Worm (Caenorhabditis elegans) whole organism, young adult: ENCODE data around the gene F01F1.11.
A peak's percentile ranks its signal among the peaks of the same experiment; 100 is the strongest.

Source experiments
- B0336.3 ChIP-seq: fragments of 200-800 bp; sonication (Bioruptor generic); IDR thresholded peaks from 2 replicates; pipeline ENCODE4 v1.3.6; 2022; ENCODE audit warnings: missing genetic modification characterization, missing compliant biosample characterization
- C06A6.2 ChIP-seq: fragments of 200-800 bp; sonication (Bioruptor generic); conservative IDR thresholded peaks from 2 replicates; pipeline ENCODE4 v1.3.6; 2022; ENCODE audit warnings: missing genetic modification characterization, missing compliant biosample characterization
- C17E4.6 ChIP-seq: fragments of 200-800 bp; sonication (Bioruptor generic); IDR thresholded peaks from 2 replicates; pipeline ENCODE4 v1.3.6; 2022; ENCODE audit warnings: missing genetic modification reagents, missing genetic modification characterization, missing compliant biosample characterization
- F23B12.7 ChIP-seq: sonication (generic microtip); optimal IDR thresholded peaks from 2 replicates; lab custom pipeline; 2017; ENCODE audit warnings: missing genetic modification characterization, mild to moderate bottlenecking, missing compliant biosample characterization, antibody characterized with exemption, moderate library complexity; ENCODE audit not compliant: insufficient read depth
- F49E8.2 ChIP-seq: sonication (generic microtip); optimal IDR thresholded peaks from 3 replicates; lab custom pipeline; 2017; ENCODE audit warnings: missing genetic modification characterization, mild to moderate bottlenecking, missing compliant biosample characterization, antibody characterized with exemption, moderate library complexity; ENCODE audit not compliant: insufficient read depth
- F55B11.4 ChIP-seq: sonication (generic microtip); optimal IDR thresholded peaks from 2 replicates; lab custom pipeline; 2016; ENCODE audit warnings: missing compliant biosample characterization, missing genetic modification characterization, borderline replicate concordance; ENCODE audit not compliant: insufficient read depth
- F57A8.1 ChIP-seq: fragments of 200-800 bp; sonication (Bioruptor generic); optimal IDR thresholded peaks from 2 replicates; lab custom pipeline; 2018; ENCODE audit warnings: mild to moderate bottlenecking, missing genetic modification characterization, moderate library complexity, missing compliant biosample characterization
- K11D2.4 ChIP-seq: fragments of 200-800 bp; sonication (Bioruptor generic); IDR thresholded peaks from 2 replicates; pipeline ENCODE4 v1.3.6; 2022; ENCODE audit warnings: missing genetic modification reagents, missing genetic modification characterization, missing compliant biosample characterization
- T07F8.4 ChIP-seq: sonication (generic microtip); optimal IDR thresholded peaks from 2 replicates; lab custom pipeline; 2016; ENCODE audit warnings: mild to moderate bottlenecking, missing genetic modification characterization, moderate library complexity, missing compliant biosample characterization
- athp-1 ChIP-seq: sonication (generic microtip); optimal IDR thresholded peaks from 2 replicates; lab custom pipeline; 2017; ENCODE audit warnings: mild to moderate bottlenecking, missing genetic modification characterization, missing compliant biosample characterization
- attf-3 ChIP-seq: fragments of 200-800 bp; sonication (Bioruptor generic); conservative IDR thresholded peaks from 2 replicates; pipeline ENCODE4 v1.3.6; 2022; ENCODE audit warnings: missing genetic modification reagents, missing genetic modification characterization, missing compliant biosample characterization
- attf-5 ChIP-seq: fragments of 200-800 bp; sonication (Bioruptor generic); optimal IDR thresholded peaks from 2 replicates; lab custom pipeline; 2018; ENCODE audit warnings: mild to moderate bottlenecking, missing genetic modification characterization, missing compliant biosample characterization
- bed-1 ChIP-seq: fragments of 200-800 bp; sonication (Bioruptor generic); IDR thresholded peaks from 2 replicates; pipeline ENCODE4 v1.3.6; 2022; ENCODE audit warnings: missing genetic modification reagents, missing genetic modification characterization, missing compliant biosample characterization
- bed-2 ChIP-seq: fragments of 200-800 bp; sonication (Bioruptor generic); IDR thresholded peaks from 2 replicates; pipeline ENCODE4 v1.3.6; 2022; ENCODE audit warnings: missing genetic modification reagents, missing genetic modification characterization, missing compliant biosample characterization
- cebp-2 ChIP-seq: fragments of 200-800 bp; sonication (Bioruptor generic); IDR thresholded peaks from 2 replicates; pipeline ENCODE4 v1.3.6; 2022; ENCODE audit warnings: missing genetic modification characterization, missing compliant biosample characterization
- chd-7 ChIP-seq: sonication (generic microtip); optimal IDR thresholded peaks from 2 replicates; lab custom pipeline; 2016; ENCODE audit warnings: mild to moderate bottlenecking, missing genetic modification characterization, moderate library complexity, missing compliant biosample characterization
- dpff-1 ChIP-seq: sonication (generic microtip); optimal IDR thresholded peaks from 2 replicates; lab custom pipeline; 2017; ENCODE audit warnings: mild to moderate bottlenecking, missing genetic modification characterization, missing compliant biosample characterization
- efl-1 ChIP-seq: fragments of 150-350 bp; optimal IDR thresholded peaks from 2 replicates; lab custom pipeline; 2014; ENCODE audit warnings: missing biosample characterization, missing genetic modification reagents, missing genetic modification characterization
- egl-44 ChIP-seq: fragments of 200-800 bp; sonication (Bioruptor generic); IDR thresholded peaks from 2 replicates; pipeline ENCODE4 v1.3.6; 2022; ENCODE audit warnings: missing genetic modification reagents, missing genetic modification characterization, missing compliant biosample characterization
- egrh-3 ChIP-seq: fragments of 200-800 bp; sonication (Bioruptor generic); IDR thresholded peaks from 2 replicates; pipeline ENCODE4 v1.3.6; 2022; ENCODE audit warnings: missing genetic modification reagents, missing genetic modification characterization, missing compliant biosample characterization
- ekl-4 ChIP-seq: fragments of 200-800 bp; sonication (Bioruptor generic); IDR thresholded peaks from 2 replicates; pipeline ENCODE4 v1.3.6; 2022; ENCODE audit warnings: missing genetic modification reagents, missing genetic modification characterization, missing compliant biosample characterization
- ets-4 ChIP-seq: fragments of 200-800 bp; sonication (Bioruptor generic); optimal IDR thresholded peaks from 2 replicates; lab custom pipeline; 2018; ENCODE audit warnings: mild to moderate bottlenecking, missing genetic modification characterization, missing compliant biosample characterization
- gei-17 ChIP-seq: fragments of 200-800 bp; sonication (Bioruptor generic); optimal IDR thresholded peaks from 2 replicates; lab custom pipeline; 2018; ENCODE audit warnings: mild to moderate bottlenecking, missing genetic modification characterization, missing compliant biosample characterization
- him-1 ChIP-seq: sonication (generic microtip); optimal IDR thresholded peaks from 2 replicates; lab custom pipeline; 2016; ENCODE audit warnings: missing genotype, missing genetic modification reagents, missing genetic modification characterization, missing compliant biosample characterization
- hmg-20 ChIP-seq: fragments of 200-800 bp; sonication (Bioruptor generic); IDR thresholded peaks from 2 replicates; pipeline ENCODE4 v1.3.6; 2022; ENCODE audit warnings: missing genetic modification reagents, missing genetic modification characterization, missing compliant biosample characterization
- let-526 ChIP-seq: fragments of 200-800 bp; sonication (Bioruptor generic); IDR thresholded peaks from 2 replicates; pipeline ENCODE4 v1.3.6; 2022; ENCODE audit warnings: missing genetic modification reagents, missing genetic modification characterization, missing compliant biosample characterization
- lin-35 ChIP-seq, 3 experiments: fragments of 150-350 bp in 2 of 3; sonication (generic microtip) in 1 of 3; optimal IDR thresholded peaks; 2 replicates each; lab custom pipeline; 2014 to 2018; ENCODE audit warnings: missing biosample characterization in 3 of 3, missing genetic modification characterization in 3 of 3, missing genetic modification reagents in 3 of 3
- lin-40 ChIP-seq: sonication (generic microtip); optimal IDR thresholded peaks from 2 replicates; lab custom pipeline; 2016; ENCODE audit warnings: missing genetic modification characterization, mild to moderate bottlenecking, missing compliant biosample characterization, missing genotype, missing genetic modification reagents
- madf-3 ChIP-seq: fragments of 200-800 bp; sonication (Bioruptor generic); IDR thresholded peaks from 2 replicates; pipeline ENCODE4 v1.3.6; 2022; ENCODE audit warnings: missing genetic modification reagents, missing genetic modification characterization, missing compliant biosample characterization
- mel-28 ChIP-seq: sonication (generic microtip); optimal IDR thresholded peaks from 2 replicates; lab custom pipeline; 2016; ENCODE audit warnings: borderline replicate concordance, mild to moderate bottlenecking, missing genetic modification characterization, missing compliant biosample characterization
- mes-4 ChIP-seq: sonication (generic microtip); optimal IDR thresholded peaks from 2 replicates; lab custom pipeline; 2016; ENCODE audit warnings: missing genotype, missing genetic modification characterization, missing compliant biosample characterization
- nfya-1 ChIP-seq: sonication (generic microtip); optimal IDR thresholded peaks from 2 replicates; lab custom pipeline; 2017; ENCODE audit warnings: antibody characterized with exemption, missing compliant biosample characterization, missing genetic modification characterization, borderline replicate concordance; ENCODE audit not compliant: insufficient read depth
- nhr-27 ChIP-seq: fragments of 200-800 bp; sonication (Bioruptor generic); optimal IDR thresholded peaks from 2 replicates; lab custom pipeline; 2018; ENCODE audit warnings: mild to moderate bottlenecking, missing genetic modification characterization, moderate library complexity, missing compliant biosample characterization
- nhr-80 ChIP-seq: sonication (generic microtip); optimal IDR thresholded peaks from 2 replicates; lab custom pipeline; 2016; ENCODE audit warnings: missing genetic modification characterization, missing compliant biosample characterization
- rcor-1 ChIP-seq: fragments of 200-800 bp; sonication (Bioruptor generic); IDR thresholded peaks from 2 replicates; pipeline ENCODE4 v1.3.6; 2022; ENCODE audit warnings: missing genetic modification reagents, missing genetic modification characterization, missing compliant biosample characterization
- repo-1 ChIP-seq: sonication (generic microtip); optimal IDR thresholded peaks from 2 replicates; lab custom pipeline; 2017; ENCODE audit warnings: mild to moderate bottlenecking, missing genetic modification characterization, missing compliant biosample characterization
- rpc-1 ChIP-seq, 2 experiments: fragments of 150-350 bp in 1 of 2; sonication (generic microtip) in 1 of 2; optimal IDR thresholded peaks; 2 replicates each; lab custom pipeline; 2014 to 2018; ENCODE audit warnings: missing biosample characterization in 1 of 2, missing genetic modification characterization in 1 of 2, missing genetic modification reagents in 1 of 2, missing genotype in 1 of 2
- sea-2 ChIP-seq: fragments of 200-800 bp; sonication (Bioruptor generic); IDR thresholded peaks from 2 replicates; pipeline ENCODE4 v1.3.6; 2022; ENCODE audit warnings: missing genetic modification characterization, missing compliant biosample characterization
- snpc-4 ChIP-seq, 5 experiments: fragments of 150-350 bp in 1 of 5; sonication (generic microtip) in 4 of 5; optimal IDR thresholded peaks; 2 replicates each; lab custom pipeline; 2014 to 2018; ENCODE audit warnings: missing genetic modification characterization in 5 of 5, missing biosample characterization in 3 of 5, antibody characterized with exemption in 2 of 5, mild to moderate bottlenecking in 2 of 5, missing compliant biosample characterization in 2 of 5, missing genotype in 2 of 5, moderate library complexity in 2 of 5, missing genetic modification reagents in 1 of 5
- tbp1 ChIP-seq: fragments of 200-800 bp; sonication (Bioruptor generic); optimal IDR thresholded peaks from 2 replicates; lab custom pipeline; 2018; ENCODE audit warnings: mild to moderate bottlenecking, missing genetic modification characterization, missing compliant biosample characterization
- tbx-9 ChIP-seq: sonication (generic microtip); optimal IDR thresholded peaks from 2 replicates; lab custom pipeline; 2016; ENCODE audit warnings: borderline replicate concordance, missing genetic modification characterization, inconsistent platforms, missing compliant biosample characterization
- xnd-1 ChIP-seq: sonication (generic microtip); optimal IDR thresholded peaks from 2 replicates; lab custom pipeline; 2016; ENCODE audit warnings: missing genotype, missing genetic modification reagents, missing genetic modification characterization, missing compliant biosample characterization
- zfh-2 ChIP-seq: fragments of 200-800 bp; sonication (Bioruptor generic); conservative IDR thresholded peaks from 2 replicates; pipeline ENCODE4 v1.3.6; 2022; ENCODE audit warnings: missing genetic modification reagents, missing genetic modification characterization, missing compliant biosample characterization
- ztf-18 ChIP-seq: sonication (generic microtip); optimal IDR thresholded peaks from 2 replicates; lab custom pipeline; 2016; ENCODE audit warnings: missing genotype, mild to moderate bottlenecking, missing genetic modification characterization, missing compliant biosample characterization
- ztf-26 ChIP-seq: sonication (generic microtip); optimal IDR thresholded peaks from 2 replicates; lab custom pipeline; 2017; ENCODE audit warnings: missing genetic modification characterization, missing compliant biosample characterization
- ztf-28 ChIP-seq: fragments of 200-800 bp; sonication (Bioruptor generic); IDR thresholded peaks from 2 replicates; pipeline ENCODE4 v1.3.6; 2022; ENCODE audit warnings: missing genetic modification reagents, missing genetic modification characterization, missing compliant biosample characterization
- ztf-3 ChIP-seq: fragments of 200-800 bp; sonication (Bioruptor generic); optimal IDR thresholded peaks from 2 replicates; lab custom pipeline; 2018; ENCODE audit warnings: mild to moderate bottlenecking, missing genetic modification characterization, missing compliant biosample characterization
- ztf-6 ChIP-seq: fragments of 200-800 bp; sonication (Bioruptor generic); IDR thresholded peaks from 2 replicates; pipeline ENCODE4 v1.3.6; 2022; ENCODE audit warnings: missing genetic modification reagents, missing genetic modification characterization, missing compliant biosample characterization

The F01F1.11 gene

ce11 chrIII:5855637-5856179 lies 16.0 kb downstream of the F01F1.11 start, which contains the start of the genes cct-6 and alh-9 (continued):
- TF ChIP-seq tbp1 (GFP tag; lab: Kevin White, UChicago) (peak; percentile 44), ekl-4 (GFP tag; lab: Robert Waterston, UW) (peak; percentile 23; the same call in 1 of the 2 replicates), dpff-1 (tag; lab: Kevin White, UChicago) (no peak), mel-28 (tag; lab: Kevin White, UChicago) (no peak), attf-3 (GFP tag; lab: Robert Waterston, UW) (no peak), T07F8.4 (tag; lab: Kevin White, UChicago) (no peak), him-1 (no peak), C06A6.2 (no peak), ztf-6 (GFP tag; lab: Robert Waterston, UW) (no peak), lin-40 (tag; lab: Kevin White, UChicago) (peak; percentile 31), chd-7 (tag; lab: Kevin White, UChicago) (no peak), F49E8.2 (tag; lab: Kevin White, UChicago) (no peak), rcor-1 (GFP tag; lab: Robert Waterston, UW) (no peak), nhr-80 (peak; percentile 11), ztf-26 (tag; lab: Kevin White, UChicago) (no peak), bed-2 (GFP tag; lab: Robert Waterston, UW) (no peak), ztf-18 (no peak), rpc-1 (optimal IDR thresholded peaks at IDR 0.05; lab: Kevin White, UChicago) (no peak), rpc-1 (tag; optimal IDR thresholded peaks at IDR 0.05; lab: Kevin White, UChicago) (no peak), lin-35 (GFP tag; optimal IDR thresholded peaks at IDR 0.05; lab: Kevin White, UChicago) (peak in 1 of 3 experiments; percentile 91), ztf-28 (no peak), attf-5 (peak; percentile 64), athp-1 (tag; lab: Kevin White, UChicago) (no peak), ets-4 (GFP tag; lab: Kevin White, UChicago) (no peak), B0336.3 (no peak), C17E4.6 (GFP tag; lab: Robert Waterston, UW) (no peak), egl-44 (no peak), F23B12.7 (tag; lab: Kevin White, UChicago) (peak; percentile 61), F55B11.4 (tag; lab: Kevin White, UChicago) (no peak), sea-2 (GFP tag; lab: Robert Waterston, UW) (no peak), madf-3 (GFP tag; lab: Robert Waterston, UW) (no peak), let-526 (no peak), tbx-9 (tag; lab: Kevin White, UChicago) (no peak), nfya-1 (no peak), F57A8.1 (no peak), bed-1 (GFP tag; lab: Robert Waterston, UW) (no peak), gei-17 (GFP tag; lab: Kevin White, UChicago) (no peak), snpc-4 (GFP tag; optimal IDR thresholded peaks at IDR 0.05; lab: Kevin White, UChicago) (no peak), snpc-4 (tag; optimal IDR thresholded peaks at IDR 0.05; lab: Kevin White, UChicago) (peak in 3 of 4 experiments; percentile 19 to 30 (median 22)), egrh-3 (no peak), ztf-3 (GFP tag; lab: Kevin White, UChicago) (no peak), repo-1 (tag; lab: Kevin White, UChicago) (no peak), hmg-20 (GFP tag; lab: Robert Waterston, UW) (no peak), nhr-27 (no peak), K11D2.4 (GFP tag; lab: Robert Waterston, UW) (no peak), efl-1 (GFP tag; lab: Kevin White, UChicago) (peak; percentile 70), mes-4 (tag; lab: Kevin White, UChicago) (no peak), cebp-2 (no peak), xnd-1 (tag; lab: Kevin White, UChicago) (no peak), zfh-2 (no peak)
